Fruit fly (Drosophila melanogaster) whole organism, pupa: ENCODE results near the gene Eig71Ec.

Experiments used
- CG10348 ChIP-seq: fragments of 200-800 bp; sonication (Bioruptor generic); IDR thresholded peaks from 2 replicates; pipeline ENCODE4 v1.3.6; 2022; ENCODE audit warnings: missing biosample characterization, missing genetic modification characterization
- CG14655 ChIP-seq: fragments of 200-800 bp; sonication (Bioruptor generic); optimal IDR thresholded peaks from 3 replicates; lab custom pipeline; 2017; ENCODE audit warnings: mild to moderate bottlenecking, missing biosample characterization, missing genetic modification reagents, missing genetic modification characterization
- CG4496 ChIP-seq: fragments of 200-800 bp; sonication (Bioruptor generic); IDR thresholded peaks from 3 replicates; pipeline ENCODE4 v1.3.6; 2022; ENCODE audit warnings: missing biosample characterization, missing genetic modification characterization
- CG8159 ChIP-seq: fragments of 200-800 bp; sonication (Bioruptor generic); optimal IDR thresholded peaks from 3 replicates; lab custom pipeline; 2018; ENCODE audit warnings: missing biosample characterization, mild to moderate bottlenecking, missing genetic modification characterization, moderate library complexity
- CG8301 ChIP-seq: fragments of 200-800 bp; sonication (Bioruptor generic); optimal IDR thresholded peaks from 2 replicates; lab custom pipeline; 2018; ENCODE audit warnings: missing biosample characterization, mild to moderate bottlenecking, missing genetic modification characterization
- CG9948 ChIP-seq: fragments of 200-800 bp; sonication (Bioruptor generic); optimal IDR thresholded peaks from 2 replicates; lab custom pipeline; 2018; ENCODE audit warnings: missing biosample characterization, mild to moderate bottlenecking, missing genetic modification characterization, moderate library complexity
- D1 ChIP-seq: fragments of 200-800 bp; sonication (Bioruptor generic); optimal IDR thresholded peaks from 2 replicates; lab custom pipeline; 2018; ENCODE audit warnings: missing biosample characterization, mild to moderate bottlenecking, missing genetic modification characterization, moderate library complexity
- EcR ChIP-seq: fragments of 200-800 bp; sonication (Bioruptor generic); optimal IDR thresholded peaks from 3 replicates; lab custom pipeline; 2019; ENCODE audit warnings: missing biosample characterization, missing genetic modification characterization, mild to moderate bottlenecking, moderate library complexity, missing genetic modification reagents
- Ets98B ChIP-seq: fragments of 200-800 bp; sonication (Bioruptor generic); IDR thresholded peaks from 2 replicates; pipeline ENCODE4 v1.3.6; 2022; ENCODE audit warnings: missing biosample characterization, missing genetic modification characterization
- Snoo ChIP-seq: fragments of 200-800 bp; sonication (Bioruptor generic); optimal IDR thresholded peaks from 3 replicates; lab custom pipeline; 2017; ENCODE audit warnings: missing biosample characterization, mild to moderate bottlenecking, missing genetic modification characterization, inconsistent platforms
- gl ChIP-seq: fragments of 200-800 bp; sonication (Bioruptor generic); optimal IDR thresholded peaks from 2 replicates; lab custom pipeline; 2018; ENCODE audit warnings: missing biosample characterization, mild to moderate bottlenecking, missing genetic modification characterization

DNA sequence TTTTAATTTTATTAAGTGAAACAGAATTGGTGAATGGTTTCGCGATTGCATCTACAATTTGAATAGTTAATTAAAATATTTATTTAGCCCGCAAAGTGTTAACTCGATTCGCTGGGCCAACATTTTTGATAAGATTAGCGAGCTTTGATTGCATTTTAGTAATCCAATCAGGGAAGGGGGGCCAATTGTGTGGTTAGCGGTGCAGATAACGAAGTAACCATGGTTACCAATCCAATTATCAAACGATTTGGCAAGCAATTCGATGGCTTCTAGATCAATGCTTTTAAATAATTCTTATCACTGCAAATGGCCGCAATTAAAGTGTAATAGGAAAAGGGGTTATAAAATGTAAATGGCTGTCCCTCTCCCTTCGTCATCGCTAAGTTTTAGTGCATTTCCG is 40.3 kb upstream of the Eig71Ec start:
- TF ChIP-seq Snoo (tag; lab: Kevin White, UChicago) (no peak), CG4496 (GFP tag; lab: Robert Waterston, UW) (no peak), EcR (GFP tag; lab: Kevin White, UChicago) (no peak), CG10348 (GFP tag; lab: Robert Waterston, UW) (no peak), CG8159 (tag; lab: Kevin White, UChicago) (no peak), CG14655 (GFP tag; lab: Kevin White, UChicago) (no peak), Ets98B (GFP tag; lab: Robert Waterston, UW) (no peak), CG8301 (tag; lab: Kevin White, UChicago) (no peak), gl (tag; lab: Kevin White, UChicago) (no peak), CG9948 (tag; lab: Kevin White, UChicago) (no peak), D1 (no peak)
